Worm (Caenorhabditis elegans): ENCODE results near the gene tomm-40.

- no peak for TF ChIP-seq ama-1 (optimal IDR thresholded peaks at IDR 0.05)
- TF ChIP-seq sea-1 (GFP tag; conservative IDR thresholded peaks at IDR 0.05): no peak
- no peak for TF ChIP-seq F13C5.2 (tag; optimal IDR thresholded peaks at IDR 0.05)
- TF ChIP-seq tbx-37 (GFP tag; conservative IDR thresholded peaks at IDR 0.05): no peak
- TF ChIP-seq hnd-1 (tag; optimal IDR thresholded peaks at IDR 0.05): no peak
- TF ChIP-seq ceh-13 (GFP tag; optimal IDR thresholded peaks at IDR 0.05): no peak
- no peak for TF ChIP-seq pes-1 (GFP tag; IDR thresholded peaks at IDR 0.05)
Measured at ce11 chrII:9013341-9013740, 40.0 kb upstream of the tomm-40 start.

All from whole organism, early embryonic.